Worm (Caenorhabditis elegans) whole organism, late embryonic: ENCODE measurements around the gene srw-42.

ENCODE experiments used
- F13H6.1 ChIP-seq: sonication (generic microtip); optimal IDR thresholded peaks from 2 replicates; lab custom pipeline; 2016; ENCODE audit warnings: missing genetic modification characterization, missing compliant biosample characterization
- ceh-30 ChIP-seq: fragments of 150-350 bp; optimal IDR thresholded peaks from 2 replicates; lab custom pipeline; 2014; ENCODE audit warnings: missing biosample characterization, missing genetic modification characterization
- dve-1 ChIP-seq: sonication (generic microtip); optimal IDR thresholded peaks from 2 replicates; lab custom pipeline; 2017; ENCODE audit warnings: antibody characterized with exemption, mild to moderate bottlenecking, missing genetic modification characterization, missing compliant biosample characterization
- lin-11 ChIP-seq: fragments of 200-800 bp; sonication (Bioruptor generic); optimal IDR thresholded peaks from 2 replicates; lab custom pipeline; 2018; ENCODE audit warnings: mild to moderate bottlenecking, missing genetic modification characterization, missing compliant biosample characterization
- nfya-1 ChIP-seq: sonication (generic microtip); optimal IDR thresholded peaks from 2 replicates; lab custom pipeline; 2017; ENCODE audit warnings: missing genetic modification characterization, mild to moderate bottlenecking, missing compliant biosample characterization, antibody characterized with exemption, moderate library complexity
- pag-3 ChIP-seq: sonication (generic microtip); optimal IDR thresholded peaks from 2 replicates; lab custom pipeline; 2016; ENCODE audit warnings: missing compliant biosample characterization, missing genetic modification characterization, borderline replicate concordance
- rnt-1 ChIP-seq: sonication (generic microtip); optimal IDR thresholded peaks from 2 replicates; lab custom pipeline; 2016; ENCODE audit warnings: missing genetic modification characterization, missing compliant biosample characterization

- TF ChIP-seq nfya-1 (tag; lab: Kevin White, UChicago) (no peak), F13H6.1 (no peak), ceh-30 (tag; lab: Kevin White, UChicago) (no peak), rnt-1 (tag; lab: Kevin White, UChicago) (no peak), lin-11 (tag; lab: Kevin White, UChicago) (no peak), pag-3 (tag; lab: Kevin White, UChicago) (no peak), dve-1 (tag; lab: Kevin White, UChicago) (no peak)
Measured at ce11 chrV:16728431-16728830, 34.8 kb upstream of the srw-42 start, which contains the start of gene fbxa-127.
